Worm (Caenorhabditis elegans): ENCODE measurements around the gene T07F10.3.

ce11 chrV:12907436-12907835 is 37.6 kb upstream of the T07F10.3 start:
- TF ChIP-seq tbx-37 (GFP tag; conservative IDR thresholded peaks at IDR 0.05) (no peak), ama-1 (optimal IDR thresholded peaks at IDR 0.05) (no peak), ets-7 (tag; optimal IDR thresholded peaks at IDR 0.05) (no peak), tra-4 (tag; optimal IDR thresholded peaks at IDR 0.05) (no peak), ceh-36 (tag; optimal IDR thresholded peaks at IDR 0.05) (no peak), tbx-11 (GFP tag; IDR thresholded peaks at IDR 0.05) (no peak), ceh-13 (GFP tag; optimal IDR thresholded peaks at IDR 0.05) (no peak)
